Worm (Caenorhabditis elegans) whole organism, young adult: ENCODE results near the gene F55A11.6.

ENCODE experiments used
- F10E7.11 ChIP-seq: sonication (generic microtip); optimal IDR thresholded peaks from 2 replicates; lab custom pipeline; 2017; ENCODE audit warnings: mild to moderate bottlenecking, missing genetic modification characterization, moderate library complexity, missing compliant biosample characterization
- T07F8.4 ChIP-seq: sonication (generic microtip); optimal IDR thresholded peaks from 2 replicates; lab custom pipeline; 2016; ENCODE audit warnings: mild to moderate bottlenecking, missing genetic modification characterization, moderate library complexity, missing compliant biosample characterization
- Y95B8A.8 ChIP-seq: fragments of 200-800 bp; sonication (Bioruptor generic); IDR thresholded peaks from 2 replicates; pipeline ENCODE4 v1.3.6; 2022; ENCODE audit warnings: missing genetic modification reagents, missing genetic modification characterization, missing compliant biosample characterization
- ama-1 ChIP-seq, 3 experiments: fragments of 150-350 bp in 1 of 3; sonication (generic microtip) in 2 of 3; optimal IDR thresholded peaks; 2 replicates each; lab custom pipeline; 2014 to 2018; ENCODE audit warnings: missing biosample characterization in 2 of 3, missing genetic modification characterization in 2 of 3, missing genetic modification reagents in 2 of 3
- egl-18 ChIP-seq: fragments of 200-800 bp; sonication (Bioruptor generic); IDR thresholded peaks from 2 replicates; pipeline ENCODE4 v1.3.6; 2022; ENCODE audit warnings: missing genetic modification reagents, missing genetic modification characterization, missing compliant biosample characterization
- pha-4 ChIP-seq: fragments of 150-350 bp; sonication (generic microtip); optimal IDR thresholded peaks from 2 replicates; lab custom pipeline; 2014; ENCODE audit warnings: missing biosample characterization, missing genetic modification reagents, missing genetic modification characterization

ce11 chrV:11825662-11826061 is 49.0 kb downstream of the F55A11.6 start, which contains the start of gene D2023.4:
- TF ChIP-seq egl-18 (no peak), Y95B8A.8 (no peak), ama-1 (optimal IDR thresholded peaks at IDR 0.05; lab: Kevin White, UChicago) (no peak), ama-1 (GFP tag; optimal IDR thresholded peaks at IDR 0.05; lab: Kevin White, UChicago) (no peak), pha-4 (tag; lab: Kevin White, UChicago) (no peak), T07F8.4 (tag; lab: Kevin White, UChicago) (no peak), F10E7.11 (tag; lab: Kevin White, UChicago) (no peak)
